Worm (Caenorhabditis elegans): ENCODE results near the gene irld-11.

ce11 chrV:1662270-1662669 lies 7.3 kb downstream of the irld-11 start, which contains the start of gene irld-40:
- TF ChIP-seq blmp-1 (tag; optimal IDR thresholded peaks at IDR 0.05) (no peak), grh-1 (GFP tag; IDR thresholded peaks at IDR 0.05) (no peak), fkh-10 (GFP tag; optimal IDR thresholded peaks at IDR 0.05) (no peak), unc-86 (tag; optimal IDR thresholded peaks at IDR 0.05) (no peak), dpl-1 (GFP tag; optimal IDR thresholded peaks at IDR 0.05) (no peak), lin-13 (GFP tag; optimal IDR thresholded peaks at IDR 0.05) (no peak)

All from whole organism, L1 larva.